Worm (Caenorhabditis elegans) whole organism, L4 larva: ENCODE measurements around the gene pbo-4.

ENCODE experiments used
- F49E8.2 ChIP-seq: sonication (generic microtip); optimal IDR thresholded peaks from 2 replicates; lab custom pipeline; 2016; ENCODE audit warnings: missing compliant biosample characterization, mild to moderate bottlenecking, missing genetic modification characterization, borderline replicate concordance
- R02D3.7 ChIP-seq: fragments of 150-350 bp; sonication (generic microtip); optimal IDR thresholded peaks from 3 replicates; lab custom pipeline; 2014; ENCODE audit warnings: missing biosample characterization, missing genetic modification characterization
- Y48G9A.11 ChIP-seq: fragments of 200-800 bp; sonication (Bioruptor generic); IDR thresholded peaks from 2 replicates; pipeline ENCODE4 v1.3.6; 2022; ENCODE audit warnings: missing genetic modification reagents, missing genetic modification characterization, missing compliant biosample characterization
- Y5F2A.4 ChIP-seq: fragments of 200-800 bp; sonication (Bioruptor generic); optimal IDR thresholded peaks from 2 replicates; lab custom pipeline; 2018; ENCODE audit warnings: mild to moderate bottlenecking, missing genetic modification characterization, missing compliant biosample characterization
- aha-1 ChIP-seq: fragments of 150-350 bp; peaks from one replicate; lab custom pipeline; 2014; ENCODE audit warnings: missing biosample characterization, missing genetic modification characterization
- attf-4 ChIP-seq: sonication (generic microtip); optimal IDR thresholded peaks from 3 replicates; lab custom pipeline; 2017; ENCODE audit warnings: missing biosample characterization, missing genetic modification characterization
- ces-1 ChIP-seq: fragments of 150-350 bp; sonication (generic microtip); optimal IDR thresholded peaks from 4 replicates; lab custom pipeline; 2014; ENCODE audit warnings: missing biosample characterization, missing genetic modification reagents, missing genetic modification characterization
- ctbp-1 ChIP-seq: fragments of 200-800 bp; sonication (Bioruptor generic); IDR thresholded peaks from 2 replicates; pipeline ENCODE4 v1.3.6; 2022; ENCODE audit warnings: missing genetic modification reagents, missing genetic modification characterization, missing compliant biosample characterization
- daf-12 ChIP-seq: fragments of 150-350 bp; optimal IDR thresholded peaks from 2 replicates; lab custom pipeline; 2014; ENCODE audit warnings: missing biosample characterization, missing genetic modification reagents, missing genetic modification characterization
- daf-19 ChIP-seq: fragments of 200-800 bp; sonication (Bioruptor generic); conservative IDR thresholded peaks from 2 replicates; pipeline ENCODE4 v1.3.6; 2022; ENCODE audit warnings: missing genetic modification characterization, missing compliant biosample characterization
- dmd-8 ChIP-seq: fragments of 200-800 bp; sonication (Bioruptor generic); IDR thresholded peaks from 2 replicates; pipeline ENCODE4 v1.3.6; 2022; ENCODE audit warnings: missing genetic modification characterization, missing compliant biosample characterization
- duxl-1 ChIP-seq: sonication (generic microtip); optimal IDR thresholded peaks from 2 replicates; lab custom pipeline; 2016; ENCODE audit warnings: mild to moderate bottlenecking, missing genetic modification characterization, moderate library complexity, missing compliant biosample characterization; ENCODE audit not compliant: poor library complexity
- hmg-1.1 ChIP-seq: fragments of 200-800 bp; sonication (Bioruptor generic); IDR thresholded peaks from 2 replicates; pipeline ENCODE4 v1.3.6; 2022; ENCODE audit warnings: missing genetic modification reagents, missing genetic modification characterization, missing compliant biosample characterization
- jun-1 ChIP-seq: fragments of 150-350 bp; optimal IDR thresholded peaks from 2 replicates; lab custom pipeline; 2014; ENCODE audit warnings: missing biosample characterization, missing genetic modification reagents, missing genetic modification characterization
- lir-3 ChIP-seq: sonication (generic microtip); optimal IDR thresholded peaks from 2 replicates; lab custom pipeline; 2016; ENCODE audit warnings: mild to moderate bottlenecking, missing genetic modification characterization, missing compliant biosample characterization
- lsy-2 ChIP-seq, 2 experiments: fragments of 150-350 bp in 1 of 2; sonication (generic microtip) in 1 of 2; optimal IDR thresholded peaks; 2 replicates each; lab custom pipeline; 2014 to 2017; ENCODE audit warnings: missing biosample characterization in 2 of 2, missing genetic modification characterization in 2 of 2
- mxl-2 ChIP-seq: fragments of 200-800 bp; sonication (Bioruptor generic); conservative IDR thresholded peaks from 2 replicates; pipeline ENCODE4 v1.3.6; 2022; ENCODE audit warnings: missing genetic modification reagents, missing genetic modification characterization, missing compliant biosample characterization
- nhr-10 ChIP-seq: fragments of 150-350 bp; optimal IDR thresholded peaks from 2 replicates; lab custom pipeline; 2014; ENCODE audit warnings: missing biosample characterization, missing genetic modification characterization
- nhr-11 ChIP-seq: fragments of 150-350 bp; optimal IDR thresholded peaks from 2 replicates; lab custom pipeline; 2014; ENCODE audit warnings: missing biosample characterization, missing genetic modification characterization
- nhr-111 ChIP-seq: fragments of 200-800 bp; sonication (Bioruptor generic); optimal IDR thresholded peaks from 2 replicates; lab custom pipeline; 2018; ENCODE audit warnings: mild to moderate bottlenecking, missing genetic modification characterization, missing compliant biosample characterization
- nhr-237 ChIP-seq: sonication (generic microtip); optimal IDR thresholded peaks from 2 replicates; lab custom pipeline; 2017; ENCODE audit warnings: missing biosample characterization, missing genetic modification characterization
- nhr-28 ChIP-seq: fragments of 150-350 bp; optimal IDR thresholded peaks from 2 replicates; lab custom pipeline; 2014; ENCODE audit warnings: missing biosample characterization, missing genetic modification characterization
- nhr-41 ChIP-seq: fragments of 200-800 bp; sonication (Bioruptor generic); IDR thresholded peaks from 2 replicates; pipeline ENCODE4 v1.3.6; 2022; ENCODE audit warnings: missing genetic modification reagents, missing genetic modification characterization, missing compliant biosample characterization
- nhr-76 ChIP-seq: fragments of 150-350 bp; optimal IDR thresholded peaks from 2 replicates; lab custom pipeline; 2014; ENCODE audit warnings: missing biosample characterization, missing genetic modification characterization
- nhr-77 ChIP-seq: fragments of 150-350 bp; optimal IDR thresholded peaks from 2 replicates; lab custom pipeline; 2014; ENCODE audit warnings: missing biosample characterization, missing genetic modification characterization
- pha-4 ChIP-seq, 2 experiments: fragments of 150-350 bp in 1 of 2; fragments of 200-800 bp in 1 of 2; sonication (Bioruptor generic) in 1 of 2; IDR thresholded peaks in 1 of 2; optimal IDR thresholded peaks in 1 of 2; 2 replicates each; pipeline versions ENCODE4 v1.3.6 to Lab custom; 2014 to 2022; ENCODE audit warnings: missing genetic modification characterization in 2 of 2, missing genetic modification reagents in 2 of 2, missing biosample characterization in 1 of 2, missing compliant biosample characterization in 1 of 2
- php-3 ChIP-seq: fragments of 200-800 bp; sonication (Bioruptor generic); IDR thresholded peaks from 2 replicates; pipeline ENCODE4 v1.3.6; 2022; ENCODE audit warnings: missing genetic modification reagents, missing genetic modification characterization, missing compliant biosample characterization
- saeg-2 ChIP-seq: fragments of 200-800 bp; sonication (Bioruptor generic); IDR thresholded peaks from 2 replicates; pipeline ENCODE4 v1.3.6; 2022; ENCODE audit warnings: missing genetic modification reagents, missing genetic modification characterization, missing compliant biosample characterization
- sdz-12 ChIP-seq: fragments of 200-800 bp; sonication (Bioruptor generic); optimal IDR thresholded peaks from 2 replicates; lab custom pipeline; 2018; ENCODE audit warnings: mild to moderate bottlenecking, missing genetic modification characterization, missing compliant biosample characterization
- set-16 ChIP-seq: fragments of 200-800 bp; sonication (Bioruptor generic); IDR thresholded peaks from 2 replicates; pipeline ENCODE4 v1.3.6; 2022; ENCODE audit warnings: missing genetic modification reagents, missing genetic modification characterization, missing compliant biosample characterization
- spr-3 ChIP-seq: fragments of 200-800 bp; sonication (Bioruptor generic); optimal IDR thresholded peaks from 2 replicates; lab custom pipeline; 2018; ENCODE audit warnings: mild to moderate bottlenecking, missing genetic modification characterization, missing compliant biosample characterization
- unc-130 ChIP-seq: sonication (generic microtip); optimal IDR thresholded peaks from 2 replicates; lab custom pipeline; 2016; ENCODE audit warnings: missing genetic modification reagents, missing genetic modification characterization, missing compliant biosample characterization
- unc-62 ChIP-seq, 3 experiments: fragments of 150-350 bp in 1 of 3; sonication (generic microtip); optimal IDR thresholded peaks in 2 of 3; peaks in 1 of 3; 1 replicate in 1 of 3; 2 replicates in 2 of 3; lab custom pipeline; 2014 to 2017; ENCODE audit warnings: missing biosample characterization in 3 of 3, missing genetic modification characterization in 3 of 3, missing genetic modification reagents in 3 of 3, missing genotype in 1 of 3
- zfp-3 ChIP-seq: fragments of 200-800 bp; sonication (Bioruptor generic); conservative IDR thresholded peaks from 2 replicates; pipeline ENCODE4 v1.3.6; 2022; ENCODE audit warnings: missing genetic modification reagents, missing genetic modification characterization, missing compliant biosample characterization
- zip-2 ChIP-seq: fragments of 150-350 bp; optimal IDR thresholded peaks from 2 replicates; lab custom pipeline; 2014; ENCODE audit warnings: missing biosample characterization, missing genetic modification characterization
- ztf-7 ChIP-seq: fragments of 150-350 bp; optimal IDR thresholded peaks from 2 replicates; lab custom pipeline; 2014; ENCODE audit warnings: missing biosample characterization, missing genetic modification characterization

The pbo-4 gene

ce11 chrX:10963453-10964046 lies 9.6 kb downstream of the pbo-4 start, which contains the start of gene nas-10 (continued):
- TF ChIP-seq mxl-2, result 0 out of 2 replicates have a peak, but pooled peaks have one; percentile 13
- peak; percentile 46 for TF ChIP-seq nhr-28 (tag; lab: Kevin White, UChicago)
- TF ChIP-seq zip-2 (tag; lab: Kevin White, UChicago), result peak; percentile 40
- TF ChIP-seq ctbp-1 (GFP tag; lab: Robert Waterston, UW), result peak; percentile 90

ce11 chrX:10965508-10965907 lies 11.6 kb downstream of the pbo-4 start:
- TF ChIP-seq ces-1 (peak; percentile 54), dmd-8 (GFP tag; lab: Robert Waterston, UW) (no peak)

ce11 chrX:10966251-10966650 lies 12.3 kb downstream of the pbo-4 start, which contains the start of gene lge-1:
Gene lge-1 (plus strand): TSS chrX:10966551.
- TF ChIP-seq php-3 (GFP tag; lab: Robert Waterston, UW), result no peak
- no peak for TF ChIP-seq duxl-1 (tag; lab: Kevin White, UChicago)
- TF ChIP-seq nhr-237 (tag; lab: Kevin White, UChicago), result no peak
- no peak for TF ChIP-seq nhr-10 (tag; lab: Kevin White, UChicago)
- TF ChIP-seq attf-4, result no peak
- TF ChIP-seq, all 104 proteins: peak for 0

- TF ChIP-seq nhr-237 (tag; lab: Kevin White, UChicago), result no peak
- no peak for TF ChIP-seq nhr-41 (GFP tag; lab: Robert Waterston, UW)
- TF ChIP-seq sdz-12, result no peak
- TF ChIP-seq daf-19 (GFP tag; lab: Robert Waterston, UW), result no peak
- TF ChIP-seq pha-4 (GFP tag; IDR thresholded peaks at IDR 0.05; lab: Robert Waterston, UW), result no peak
- no peak for TF ChIP-seq pha-4 (tag; optimal IDR thresholded peaks at IDR 0.05; lab: Kevin White, UChicago)
- TF ChIP-seq Y5F2A.4 (GFP tag; lab: Kevin White, UChicago), result no peak
- TF ChIP-seq jun-1 (tag; lab: Kevin White, UChicago), result no peak
- no peak for TF ChIP-seq nhr-77 (tag; lab: Kevin White, UChicago)
- TF ChIP-seq nhr-111, result no peak
- TF ChIP-seq mxl-2, result no peak
- TF ChIP-seq daf-12 (tag; lab: Kevin White, UChicago), result no peak
Observed at ce11 chrX:10967698-10968097, 13.8 kb downstream of the pbo-4 start, which contains the start of gene K09C8.9. Gene K09C8.9 (minus strand): TSS chrX:10967798.

- TF ChIP-seq unc-130 (GFP tag; lab: Kevin White, UChicago) (no peak), nhr-237 (tag; lab: Kevin White, UChicago) (no peak), spr-3 (no peak), hmg-1.1 (GFP tag; lab: Robert Waterston, UW) (no peak), R02D3.7 (tag; lab: Kevin White, UChicago) (no peak), Y48G9A.11 (no peak), php-3 (GFP tag; lab: Robert Waterston, UW) (no peak), set-16 (GFP tag; lab: Robert Waterston, UW) (no peak), aha-1 (tag; lab: Kevin White, UChicago) (no peak), nhr-76 (tag; lab: Kevin White, UChicago) (no peak)
Observed at ce11 chrX:10970629-10971028, 16.7 kb downstream of the pbo-4 start, which contains the start of gene K09C8.8. Gene K09C8.8 (plus strand): TSS chrX:10970929.

ce11 chrX:10971118-10971517 lies 17.2 kb downstream of the pbo-4 start:
- TF ChIP-seq daf-19 (GFP tag; lab: Robert Waterston, UW) (no peak), ctbp-1 (GFP tag; lab: Robert Waterston, UW) (no peak), aha-1 (tag; lab: Kevin White, UChicago) (peak; percentile 71), R02D3.7 (tag; lab: Kevin White, UChicago) (no peak), lir-3 (tag; lab: Kevin White, UChicago) (no peak), F49E8.2 (no peak), lsy-2 (tag; optimal IDR thresholded peaks at IDR 0.05; lab: Kevin White, UChicago) (no peak), zfp-3 (GFP tag; lab: Robert Waterston, UW) (no peak), saeg-2 (no peak), unc-62 (GFP tag; optimal IDR thresholded peaks at IDR 0.05 in 1 of 2; lab: Kevin White, UChicago) (peak in 1 of 2 experiments; percentile 85), unc-62 (tag; optimal IDR thresholded peaks at IDR 0.05; lab: Kevin White, UChicago) (no peak), duxl-1 (tag; lab: Kevin White, UChicago) (no peak), nhr-11 (tag; lab: Kevin White, UChicago) (no peak), ztf-7 (no peak)
